Worm (Caenorhabditis elegans) whole organism, young adult: Measurements from ENCODE around the gene tub-1.

ENCODE experiments used
- B0336.3 ChIP-seq: fragments of 200-800 bp; sonication (Bioruptor generic); IDR thresholded peaks from 2 replicates; pipeline ENCODE4 v1.3.6; 2022; ENCODE audit warnings: missing genetic modification characterization, missing compliant biosample characterization
- F33H1.4 ChIP-seq: fragments of 200-800 bp; sonication (Bioruptor generic); IDR thresholded peaks from 2 replicates; pipeline ENCODE4 v1.3.6; 2022; ENCODE audit warnings: missing genetic modification reagents, missing genetic modification characterization, missing compliant biosample characterization
- F52B5.7 ChIP-seq: sonication (generic microtip); optimal IDR thresholded peaks from 2 replicates; lab custom pipeline; 2016; ENCODE audit warnings: mild to moderate bottlenecking, missing genetic modification characterization, missing compliant biosample characterization
- K12H6.12 ChIP-seq: fragments of 200-800 bp; sonication (Bioruptor generic); optimal IDR thresholded peaks from 2 replicates; lab custom pipeline; 2018; ENCODE audit warnings: mild to moderate bottlenecking, missing genetic modification characterization, missing compliant biosample characterization
- T07F8.4 ChIP-seq: sonication (generic microtip); optimal IDR thresholded peaks from 2 replicates; lab custom pipeline; 2016; ENCODE audit warnings: mild to moderate bottlenecking, missing genetic modification characterization, moderate library complexity, missing compliant biosample characterization
- Y53F4B.3 ChIP-seq: fragments of 200-800 bp; sonication (Bioruptor generic); IDR thresholded peaks from 2 replicates; pipeline ENCODE4 v1.3.6; 2022; ENCODE audit warnings: missing genetic modification reagents, missing genetic modification characterization, missing compliant biosample characterization
- Y53G8AR.9 ChIP-seq: fragments of 200-800 bp; sonication (Bioruptor generic); conservative IDR thresholded peaks from 2 replicates; pipeline ENCODE4 v1.3.6; 2022; ENCODE audit warnings: missing genetic modification reagents, missing genetic modification characterization, missing compliant biosample characterization
- Y56A3A.18 ChIP-seq: fragments of 200-800 bp; sonication (Bioruptor generic); IDR thresholded peaks from 2 replicates; pipeline ENCODE4 v1.3.6; 2022; ENCODE audit warnings: missing genetic modification reagents, missing genetic modification characterization, missing compliant biosample characterization
- Y67H2A.10 ChIP-seq: fragments of 200-800 bp; sonication (Bioruptor generic); conservative IDR thresholded peaks from 2 replicates; pipeline ENCODE4 v1.3.6; 2022; ENCODE audit warnings: missing genetic modification reagents, missing genetic modification characterization, missing compliant biosample characterization
- ama-1 ChIP-seq, 3 experiments: fragments of 150-350 bp in 1 of 3; sonication (generic microtip) in 2 of 3; optimal IDR thresholded peaks; 2 replicates each; lab custom pipeline; 2014 to 2018; ENCODE audit warnings: missing biosample characterization in 2 of 3, missing genetic modification characterization in 2 of 3, missing genetic modification reagents in 2 of 3
- aptf-3 ChIP-seq: fragments of 200-800 bp; sonication (Bioruptor generic); IDR thresholded peaks from 2 replicates; pipeline ENCODE4 v1.3.6; 2022; ENCODE audit warnings: missing genetic modification characterization, missing compliant biosample characterization
- attf-3 ChIP-seq: fragments of 200-800 bp; sonication (Bioruptor generic); conservative IDR thresholded peaks from 2 replicates; pipeline ENCODE4 v1.3.6; 2022; ENCODE audit warnings: missing genetic modification reagents, missing genetic modification characterization, missing compliant biosample characterization
- attf-6 ChIP-seq: fragments of 200-800 bp; sonication (Bioruptor generic); IDR thresholded peaks from 2 replicates; pipeline ENCODE4 v1.3.6; 2022; ENCODE audit warnings: missing genetic modification reagents, missing genetic modification characterization, missing compliant biosample characterization
- bed-1 ChIP-seq: fragments of 200-800 bp; sonication (Bioruptor generic); IDR thresholded peaks from 2 replicates; pipeline ENCODE4 v1.3.6; 2022; ENCODE audit warnings: missing genetic modification reagents, missing genetic modification characterization, missing compliant biosample characterization
- cebp-1 ChIP-seq, 2 experiments: fragments of 200-800 bp in 1 of 2; sonication (Bioruptor generic) in 1 of 2; sonication (generic microtip) in 1 of 2; IDR thresholded peaks in 1 of 2; optimal IDR thresholded peaks in 1 of 2; 2 replicates each; pipeline versions ENCODE4 v1.3.6 to Lab custom; 2017 to 2022; ENCODE audit warnings: missing compliant biosample characterization in 2 of 2, missing genetic modification characterization in 2 of 2, mild to moderate bottlenecking in 1 of 2, missing genetic modification reagents in 1 of 2, moderate library complexity in 1 of 2
- ceh-27 ChIP-seq: fragments of 200-800 bp; sonication (Bioruptor generic); optimal IDR thresholded peaks from 2 replicates; lab custom pipeline; 2018; ENCODE audit warnings: mild to moderate bottlenecking, missing genetic modification characterization, moderate library complexity, missing compliant biosample characterization
- ceh-40 ChIP-seq: fragments of 200-800 bp; sonication (Bioruptor generic); IDR thresholded peaks from 2 replicates; pipeline ENCODE4 v1.3.6; 2022; ENCODE audit warnings: missing genetic modification characterization, missing compliant biosample characterization
- chd-7 ChIP-seq: sonication (generic microtip); optimal IDR thresholded peaks from 2 replicates; lab custom pipeline; 2016; ENCODE audit warnings: mild to moderate bottlenecking, missing genetic modification characterization, moderate library complexity, missing compliant biosample characterization
- die-1 ChIP-seq: sonication (generic microtip); optimal IDR thresholded peaks from 2 replicates; lab custom pipeline; 2016; ENCODE audit warnings: missing genotype, mild to moderate bottlenecking, missing genetic modification characterization, missing compliant biosample characterization
- dox-1 ChIP-seq: fragments of 200-800 bp; sonication (Bioruptor generic); IDR thresholded peaks from 2 replicates; pipeline ENCODE4 v1.3.6; 2022; ENCODE audit warnings: missing genetic modification reagents, missing genetic modification characterization, missing compliant biosample characterization
- egl-44 ChIP-seq: fragments of 200-800 bp; sonication (Bioruptor generic); IDR thresholded peaks from 2 replicates; pipeline ENCODE4 v1.3.6; 2022; ENCODE audit warnings: missing genetic modification reagents, missing genetic modification characterization, missing compliant biosample characterization
- ekl-4 ChIP-seq: fragments of 200-800 bp; sonication (Bioruptor generic); IDR thresholded peaks from 2 replicates; pipeline ENCODE4 v1.3.6; 2022; ENCODE audit warnings: missing genetic modification reagents, missing genetic modification characterization, missing compliant biosample characterization
- fkh-3 ChIP-seq: sonication (generic microtip); optimal IDR thresholded peaks from 2 replicates; lab custom pipeline; 2016; ENCODE audit warnings: mild to moderate bottlenecking, missing genetic modification characterization, missing compliant biosample characterization
- hlh-26 ChIP-seq: fragments of 200-800 bp; sonication (Bioruptor generic); conservative IDR thresholded peaks from 2 replicates; pipeline ENCODE4 v1.3.6; 2022; ENCODE audit warnings: missing genetic modification reagents, missing genetic modification characterization, missing compliant biosample characterization
- hmg-1.2 ChIP-seq: fragments of 200-800 bp; sonication (Bioruptor generic); IDR thresholded peaks from 2 replicates; pipeline ENCODE4 v1.3.6; 2022; ENCODE audit warnings: missing genetic modification reagents, missing genetic modification characterization, missing compliant biosample characterization
- hrde-1 ChIP-seq: sonication (generic microtip); optimal IDR thresholded peaks from 2 replicates; lab custom pipeline; 2016; ENCODE audit warnings: missing genetic modification characterization, mild to moderate bottlenecking, missing compliant biosample characterization, moderate library complexity, missing genotype, missing genetic modification reagents, borderline replicate concordance
- lin-35 ChIP-seq, 3 experiments: fragments of 150-350 bp in 2 of 3; sonication (generic microtip) in 1 of 3; optimal IDR thresholded peaks; 2 replicates each; lab custom pipeline; 2014 to 2018; ENCODE audit warnings: missing biosample characterization in 3 of 3, missing genetic modification characterization in 3 of 3, missing genetic modification reagents in 3 of 3
- lin-54 ChIP-seq: fragments of 200-800 bp; sonication (Bioruptor generic); optimal IDR thresholded peaks from 2 replicates; lab custom pipeline; 2018; ENCODE audit warnings: mild to moderate bottlenecking, missing genetic modification characterization, missing compliant biosample characterization
- lsy-27 ChIP-seq: sonication (generic microtip); optimal IDR thresholded peaks from 2 replicates; lab custom pipeline; 2017; ENCODE audit warnings: missing genetic modification characterization, mild to moderate bottlenecking, missing compliant biosample characterization, antibody characterized with exemption, missing genotype, borderline replicate concordance; ENCODE audit not compliant: insufficient read depth
- madf-8 ChIP-seq: fragments of 200-800 bp; sonication (Bioruptor generic); conservative IDR thresholded peaks from 2 replicates; pipeline ENCODE4 v1.3.6; 2022; ENCODE audit warnings: missing genetic modification reagents, missing genetic modification characterization, missing compliant biosample characterization
- mel-28 ChIP-seq: sonication (generic microtip); optimal IDR thresholded peaks from 2 replicates; lab custom pipeline; 2016; ENCODE audit warnings: borderline replicate concordance, mild to moderate bottlenecking, missing genetic modification characterization, missing compliant biosample characterization
- mxl-1 ChIP-seq: sonication (generic microtip); optimal IDR thresholded peaks from 2 replicates; lab custom pipeline; 2016; ENCODE audit warnings: missing genetic modification characterization, missing compliant biosample characterization
- nfyb-1 ChIP-seq: fragments of 200-800 bp; sonication (Bioruptor generic); IDR thresholded peaks from 2 replicates; pipeline ENCODE4 v1.3.6; 2022; ENCODE audit warnings: missing genetic modification reagents, missing genetic modification characterization, missing compliant biosample characterization
- nhr-120 ChIP-seq: fragments of 200-800 bp; sonication (Bioruptor generic); IDR thresholded peaks from 2 replicates; pipeline ENCODE4 v1.3.6; 2022; ENCODE audit warnings: missing genetic modification characterization, missing compliant biosample characterization
- nhr-27 ChIP-seq: fragments of 200-800 bp; sonication (Bioruptor generic); optimal IDR thresholded peaks from 2 replicates; lab custom pipeline; 2018; ENCODE audit warnings: mild to moderate bottlenecking, missing genetic modification characterization, moderate library complexity, missing compliant biosample characterization
- nhr-90 ChIP-seq: sonication (generic microtip); optimal IDR thresholded peaks from 2 replicates; lab custom pipeline; 2016; ENCODE audit warnings: missing genotype, mild to moderate bottlenecking, missing genetic modification characterization, missing compliant biosample characterization
- repo-1 ChIP-seq: sonication (generic microtip); optimal IDR thresholded peaks from 2 replicates; lab custom pipeline; 2017; ENCODE audit warnings: mild to moderate bottlenecking, missing genetic modification characterization, missing compliant biosample characterization
- rpc-1 ChIP-seq, 2 experiments: fragments of 150-350 bp in 1 of 2; sonication (generic microtip) in 1 of 2; optimal IDR thresholded peaks; 2 replicates each; lab custom pipeline; 2014 to 2018; ENCODE audit warnings: missing biosample characterization in 1 of 2, missing genetic modification characterization in 1 of 2, missing genetic modification reagents in 1 of 2, missing genotype in 1 of 2
- snpc-1.3 ChIP-seq: sonication (generic microtip); optimal IDR thresholded peaks from 2 replicates; lab custom pipeline; 2017; ENCODE audit warnings: missing genetic modification characterization, mild to moderate bottlenecking, missing compliant biosample characterization, antibody characterized with exemption, moderate library complexity, missing genotype, missing genetic modification reagents; ENCODE audit not compliant: insufficient read depth
- tbx-9 ChIP-seq: sonication (generic microtip); optimal IDR thresholded peaks from 2 replicates; lab custom pipeline; 2016; ENCODE audit warnings: borderline replicate concordance, missing genetic modification characterization, inconsistent platforms, missing compliant biosample characterization
- zfh-2 ChIP-seq: fragments of 200-800 bp; sonication (Bioruptor generic); conservative IDR thresholded peaks from 2 replicates; pipeline ENCODE4 v1.3.6; 2022; ENCODE audit warnings: missing genetic modification reagents, missing genetic modification characterization, missing compliant biosample characterization
- zim-3 ChIP-seq: sonication (generic microtip); optimal IDR thresholded peaks from 2 replicates; lab custom pipeline; 2017; ENCODE audit warnings: mild to moderate bottlenecking, missing genetic modification characterization, moderate library complexity, missing compliant biosample characterization
- ztf-22 ChIP-seq: fragments of 200-800 bp; sonication (Bioruptor generic); optimal IDR thresholded peaks from 2 replicates; lab custom pipeline; 2018; ENCODE audit warnings: mild to moderate bottlenecking, missing genetic modification characterization, moderate library complexity, missing compliant biosample characterization
- ztf-26 ChIP-seq: sonication (generic microtip); optimal IDR thresholded peaks from 2 replicates; lab custom pipeline; 2017; ENCODE audit warnings: missing genetic modification characterization, missing compliant biosample characterization

The tub-1 gene

ce11 chrII:8131413-8131966 is 25.3 kb downstream of the tub-1 start:
- TF ChIP-seq ztf-26 (tag; lab: Kevin White, UChicago) (no peak), T07F8.4 (tag; lab: Kevin White, UChicago) (no peak), lsy-27 (no peak), F33H1.4 (no peak), hrde-1 (tag; lab: Kevin White, UChicago) (no peak), chd-7 (tag; lab: Kevin White, UChicago) (peak; percentile 54), bed-1 (GFP tag; lab: Robert Waterston, UW) (no peak), cebp-1 (GFP tag; IDR thresholded peaks at IDR 0.05; lab: Robert Waterston, UW) (no peak), cebp-1 (tag; optimal IDR thresholded peaks at IDR 0.05; lab: Kevin White, UChicago) (peak; percentile 51), nhr-90 (no peak), aptf-3 (no peak), ztf-22 (GFP tag; lab: Kevin White, UChicago) (peak; percentile 44), hmg-1.2 (GFP tag; lab: Robert Waterston, UW) (peak; percentile 54; the same call in 1 of the 2 replicates), die-1 (tag; lab: Kevin White, UChicago) (no peak), nfyb-1 (GFP tag; lab: Robert Waterston, UW) (0 out of 2 replicates have a peak, but pooled peaks have one; percentile 63), ceh-27 (GFP tag; lab: Kevin White, UChicago) (peak; percentile 28), attf-6 (GFP tag; lab: Robert Waterston, UW) (no peak), F52B5.7 (tag; lab: Kevin White, UChicago) (peak; percentile 39), tbx-9 (tag; lab: Kevin White, UChicago) (no peak), Y53F4B.3 (GFP tag; lab: Robert Waterston, UW) (no peak), nhr-120 (no peak), K12H6.12 (tag; lab: Kevin White, UChicago) (peak; percentile 72), mxl-1 (tag; lab: Kevin White, UChicago) (no peak), zfh-2 (peak; percentile 80), egl-44 (GFP tag; lab: Robert Waterston, UW) (0 out of 2 replicates have a peak, but pooled peaks have one; percentile 20), rpc-1 (optimal IDR thresholded peaks at IDR 0.05; lab: Kevin White, UChicago) (no peak), rpc-1 (tag; optimal IDR thresholded peaks at IDR 0.05; lab: Kevin White, UChicago) (no peak), hlh-26 (no peak), lin-35 (GFP tag; optimal IDR thresholded peaks at IDR 0.05; lab: Kevin White, UChicago) (peak in 1 of 3 experiments; percentile 29), attf-3 (GFP tag; lab: Robert Waterston, UW) (peak; percentile 54; the same call in 1 of the 2 replicates), repo-1 (tag; lab: Kevin White, UChicago) (peak; percentile 18), nhr-27 (tag; lab: Kevin White, UChicago) (peak; percentile 20), Y53G8AR.9 (GFP tag; lab: Robert Waterston, UW) (0 out of 2 replicates have a peak, but pooled peaks have one; percentile 18)
- TF ChIP-seq, all 124 proteins: peak for 15

- TF ChIP-seq F52B5.7 (tag; lab: Kevin White, UChicago) = no peak
- TF ChIP-seq Y56A3A.18 (GFP tag; lab: Robert Waterston, UW) = no peak
- no peak for TF ChIP-seq snpc-1.3
- TF ChIP-seq mel-28 = no peak
- no peak for TF ChIP-seq fkh-3
- TF ChIP-seq Y67H2A.10 (GFP tag; lab: Robert Waterston, UW) = no peak
- no peak for TF ChIP-seq cebp-1 (GFP tag; IDR thresholded peaks at IDR 0.05; lab: Robert Waterston, UW)
- TF ChIP-seq cebp-1 (tag; optimal IDR thresholded peaks at IDR 0.05; lab: Kevin White, UChicago) = peak; percentile 28
- no peak for TF ChIP-seq tbx-9 (tag; lab: Kevin White, UChicago)
- no peak for TF ChIP-seq ceh-40 (GFP tag; lab: Robert Waterston, UW)
- no peak for TF ChIP-seq ama-1 (optimal IDR thresholded peaks at IDR 0.05; lab: Kevin White, UChicago)
- no peak for TF ChIP-seq ama-1 (GFP tag; optimal IDR thresholded peaks at IDR 0.05; lab: Kevin White, UChicago)
- TF ChIP-seq hmg-1.2 (GFP tag; lab: Robert Waterston, UW) = 0 out of 2 replicates have a peak, but pooled peaks have one; percentile 5
- TF ChIP-seq ekl-4 (GFP tag; lab: Robert Waterston, UW) = no peak
- TF ChIP-seq K12H6.12 (tag; lab: Kevin White, UChicago) = no peak
- no peak for TF ChIP-seq B0336.3 (GFP tag; lab: Robert Waterston, UW)
- TF ChIP-seq madf-8 (GFP tag; lab: Robert Waterston, UW) = no peak
- no peak for TF ChIP-seq die-1 (tag; lab: Kevin White, UChicago)
- no peak for TF ChIP-seq hrde-1 (tag; lab: Kevin White, UChicago)
- no peak for TF ChIP-seq chd-7 (tag; lab: Kevin White, UChicago)
- no peak for TF ChIP-seq lin-54 (GFP tag; lab: Kevin White, UChicago)
- no peak for TF ChIP-seq egl-44 (GFP tag; lab: Robert Waterston, UW)
- no peak for TF ChIP-seq zim-3 (tag; lab: Kevin White, UChicago)
- TF ChIP-seq dox-1 (GFP tag; lab: Robert Waterston, UW) = 0 out of 2 replicates have a peak, but pooled peaks have one; percentile 11
Observed at ce11 chrII:8130792-8131191, 26.0 kb downstream of the tub-1 start.
